Worm (Caenorhabditis elegans) whole organism, L1 larva: Measurements from ENCODE around the gene set-19.

Experiments used
- aha-1 ChIP-seq: fragments of 150-350 bp; optimal IDR thresholded peaks from 2 replicates; lab custom pipeline; 2014; ENCODE audit warnings: missing biosample characterization, missing genetic modification characterization
- ceh-82 ChIP-seq, 3 experiments: fragments of 150-350 bp in 1 of 3; sonication (generic microtip) in 2 of 3; optimal IDR thresholded peaks; 2 replicates each; lab custom pipeline; 2014 to 2017; ENCODE audit warnings: missing biosample characterization in 3 of 3, missing genetic modification characterization in 3 of 3
- ceh-88 ChIP-seq: fragments of 200-800 bp; sonication (Bioruptor generic); IDR thresholded peaks from 2 replicates; pipeline ENCODE4 v1.3.6; 2022; ENCODE audit warnings: missing genetic modification characterization, missing compliant biosample characterization
- elt-2 ChIP-seq: sonication (generic microtip); optimal IDR thresholded peaks from 2 replicates; lab custom pipeline; 2016; ENCODE audit warnings: missing genetic modification characterization, mild to moderate bottlenecking, inconsistent platforms, missing compliant biosample characterization, missing genetic modification reagents
- fkh-10 ChIP-seq: sonication (generic microtip); optimal IDR thresholded peaks from 2 replicates; lab custom pipeline; 2017; ENCODE audit warnings: missing biosample characterization, missing genetic modification reagents, missing genetic modification characterization
- grh-1 ChIP-seq: fragments of 200-800 bp; sonication (Bioruptor generic); IDR thresholded peaks from 2 replicates; pipeline ENCODE4 v1.3.6; 2022; ENCODE audit warnings: missing genetic modification reagents, missing genetic modification characterization, missing compliant biosample characterization
- jun-1 ChIP-seq: fragments of 150-350 bp; optimal IDR thresholded peaks from 2 replicates; lab custom pipeline; 2014; ENCODE audit warnings: missing biosample characterization, missing genetic modification reagents, missing genetic modification characterization
- lin-13 ChIP-seq: fragments of 150-350 bp; optimal IDR thresholded peaks from 2 replicates; lab custom pipeline; 2014; ENCODE audit warnings: missing biosample characterization, missing genetic modification reagents, missing genetic modification characterization
- nhr-19 ChIP-seq: fragments of 200-800 bp; sonication (Bioruptor generic); conservative IDR thresholded peaks from 2 replicates; pipeline ENCODE4 v1.3.6; 2022; ENCODE audit warnings: missing genetic modification characterization, missing compliant biosample characterization
- nhr-85 ChIP-seq: sonication (generic microtip); peaks from one replicate; lab custom pipeline; 2016; ENCODE audit warnings: missing genetic modification characterization, inconsistent platforms, missing compliant biosample characterization
- pag-3 ChIP-seq: sonication (generic microtip); optimal IDR thresholded peaks from 2 replicates; lab custom pipeline; 2017; ENCODE audit warnings: missing genetic modification characterization, mild to moderate bottlenecking, missing compliant biosample characterization, antibody characterized with exemption, borderline replicate concordance; ENCODE audit not compliant: insufficient read depth
- tlp-1 ChIP-seq: fragments of 150-350 bp; optimal IDR thresholded peaks from 2 replicates; lab custom pipeline; 2014; ENCODE audit warnings: missing biosample characterization, missing genetic modification characterization
- zip-4 ChIP-seq: fragments of 200-800 bp; sonication (Bioruptor generic); optimal IDR thresholded peaks from 2 replicates; lab custom pipeline; 2018; ENCODE audit warnings: mild to moderate bottlenecking, missing genetic modification characterization, moderate library complexity, missing compliant biosample characterization

ce11 chrX:5628432-5628977 is 51.5 kb downstream of the set-19 start:
- no peak for TF ChIP-seq pag-3 (tag; lab: Kevin White, UChicago)
- TF ChIP-seq ceh-88, result no peak
- TF ChIP-seq ceh-82 (tag; optimal IDR thresholded peaks at IDR 0.05; lab: Kevin White, UChicago), result no peak
- no peak for TF ChIP-seq jun-1 (tag; lab: Kevin White, UChicago)
- peak; percentile 19; the same call in 1 of the 2 replicates for TF ChIP-seq nhr-19 (GFP tag; lab: Robert Waterston, UW)
- peak; percentile 82 for TF ChIP-seq nhr-85 (tag; lab: Kevin White, UChicago)
- TF ChIP-seq fkh-10 (GFP tag; lab: Kevin White, UChicago), result no peak
- TF ChIP-seq aha-1 (tag; lab: Kevin White, UChicago), result no peak
- TF ChIP-seq tlp-1 (tag; lab: Kevin White, UChicago), result no peak
- TF ChIP-seq elt-2 (tag; lab: Kevin White, UChicago), result no peak
- peak; percentile 27; the same call in 1 of the 2 replicates for TF ChIP-seq grh-1 (GFP tag; lab: Robert Waterston, UW)
- TF ChIP-seq lin-13 (GFP tag; lab: Kevin White, UChicago), result no peak
- no peak for TF ChIP-seq zip-4 (GFP tag; lab: Kevin White, UChicago)
